Worm (Caenorhabditis elegans) whole organism, L2 larva: ENCODE results near the gene epic-3.

Source experiments
- C34F6.9 ChIP-seq: fragments of 150-350 bp; optimal IDR thresholded peaks from 2 replicates; lab custom pipeline; 2014; ENCODE audit warnings: missing biosample characterization, missing genetic modification characterization
- F13H6.1 ChIP-seq: sonication (generic microtip); optimal IDR thresholded peaks from 2 replicates; lab custom pipeline; 2016; ENCODE audit warnings: missing genetic modification characterization, missing compliant biosample characterization
- R02D3.7 ChIP-seq: fragments of 150-350 bp; optimal IDR thresholded peaks from 2 replicates; lab custom pipeline; 2014; ENCODE audit warnings: missing biosample characterization, missing genetic modification characterization
- Y55F3AM.14 ChIP-seq: fragments of 200-800 bp; sonication (Bioruptor generic); optimal IDR thresholded peaks from 2 replicates; lab custom pipeline; 2018; ENCODE audit warnings: mild to moderate bottlenecking, missing genetic modification characterization, missing compliant biosample characterization
- ZK546.5 ChIP-seq: sonication (generic microtip); optimal IDR thresholded peaks from 2 replicates; lab custom pipeline; 2017; ENCODE audit warnings: missing biosample characterization, missing genetic modification characterization
- alr-1 ChIP-seq: fragments of 150-350 bp; optimal IDR thresholded peaks from 2 replicates; lab custom pipeline; 2014; ENCODE audit warnings: missing biosample characterization, missing genetic modification characterization
- aly-2 ChIP-seq: fragments of 150-350 bp; optimal IDR thresholded peaks from 2 replicates; lab custom pipeline; 2014; ENCODE audit warnings: missing biosample characterization, missing genetic modification characterization
- ama-1 ChIP-seq: fragments of 150-350 bp; optimal IDR thresholded peaks from 2 replicates; lab custom pipeline; 2018; ENCODE audit warnings: inconsistent platforms
- blmp-1 ChIP-seq: sonication (generic microtip); optimal IDR thresholded peaks from 2 replicates; lab custom pipeline; 2017; ENCODE audit warnings: missing genetic modification characterization, mild to moderate bottlenecking, missing compliant biosample characterization, antibody characterized with exemption, moderate library complexity; ENCODE audit not compliant: insufficient read depth
- ceh-16 ChIP-seq: fragments of 150-350 bp; optimal IDR thresholded peaks from 2 replicates; lab custom pipeline; 2014; ENCODE audit warnings: missing biosample characterization, missing genetic modification characterization
- ceh-82 ChIP-seq: fragments of 150-350 bp; optimal IDR thresholded peaks from 2 replicates; lab custom pipeline; 2014; ENCODE audit warnings: missing biosample characterization, missing genetic modification characterization
- crh-2 ChIP-seq: sonication (generic microtip); optimal IDR thresholded peaks from 2 replicates; lab custom pipeline; 2017; ENCODE audit warnings: missing biosample characterization, missing genetic modification characterization
- dmd-4 ChIP-seq: sonication (generic microtip); optimal IDR thresholded peaks from 2 replicates; lab custom pipeline; 2017; ENCODE audit warnings: missing biosample characterization, missing genetic modification characterization
- egl-27 ChIP-seq: sonication (generic microtip); optimal IDR thresholded peaks from 3 replicates; lab custom pipeline; 2017; ENCODE audit warnings: missing biosample characterization, missing genetic modification reagents, missing genetic modification characterization
- elt-1 ChIP-seq: fragments of 150-350 bp; optimal IDR thresholded peaks from 2 replicates; lab custom pipeline; 2014; ENCODE audit warnings: missing biosample characterization, missing genetic modification characterization
- elt-3 ChIP-seq: sonication (generic microtip); optimal IDR thresholded peaks from 2 replicates; lab custom pipeline; 2017; ENCODE audit warnings: missing biosample characterization, missing genetic modification characterization
- fos-1 ChIP-seq: fragments of 150-350 bp; optimal IDR thresholded peaks from 2 replicates; lab custom pipeline; 2014; ENCODE audit warnings: missing biosample characterization, missing genetic modification characterization
- gmeb-1 ChIP-seq: fragments of 150-350 bp; optimal IDR thresholded peaks from 2 replicates; lab custom pipeline; 2014; ENCODE audit warnings: missing biosample characterization, missing genetic modification characterization
- lin-11 ChIP-seq: fragments of 150-350 bp; sonication (generic microtip); optimal IDR thresholded peaks from 2 replicates; lab custom pipeline; 2014; ENCODE audit warnings: missing biosample characterization, missing genetic modification characterization, inconsistent platforms, mixed read lengths
- lin-13 ChIP-seq: fragments of 150-350 bp; optimal IDR thresholded peaks from 2 replicates; lab custom pipeline; 2014; ENCODE audit warnings: missing biosample characterization, missing genetic modification reagents, missing genetic modification characterization
- lin-39 ChIP-seq: fragments of 150-350 bp; optimal IDR thresholded peaks from 2 replicates; lab custom pipeline; 2014; ENCODE audit warnings: missing biosample characterization, missing genetic modification reagents, missing genetic modification characterization
- lsy-2 ChIP-seq, 2 experiments: fragments of 150-350 bp in 1 of 2; sonication (generic microtip) in 1 of 2; optimal IDR thresholded peaks; 2 replicates each; lab custom pipeline; 2014 to 2017; ENCODE audit warnings: missing biosample characterization in 2 of 2, missing genetic modification characterization in 2 of 2
- mab-5 ChIP-seq: fragments of 150-350 bp; optimal IDR thresholded peaks from 2 replicates; lab custom pipeline; 2014; ENCODE audit warnings: missing biosample characterization, missing genetic modification characterization
- mbf-1 ChIP-seq: sonication (generic microtip); optimal IDR thresholded peaks from 2 replicates; lab custom pipeline; 2017; ENCODE audit warnings: missing biosample characterization, missing genetic modification characterization
- mdl-1 ChIP-seq, 2 experiments: fragments of 150-350 bp in 1 of 2; sonication (generic microtip) in 1 of 2; optimal IDR thresholded peaks; 2 replicates each; lab custom pipeline; 2017; ENCODE audit warnings: missing biosample characterization in 2 of 2, missing genetic modification characterization in 2 of 2
- nhr-10 ChIP-seq: sonication (generic microtip); optimal IDR thresholded peaks from 2 replicates; lab custom pipeline; 2017; ENCODE audit warnings: missing biosample characterization, missing genetic modification characterization
- nhr-11 ChIP-seq: fragments of 150-350 bp; optimal IDR thresholded peaks from 2 replicates; lab custom pipeline; 2014; ENCODE audit warnings: missing biosample characterization, missing genetic modification characterization
- nhr-12 ChIP-seq: fragments of 150-350 bp; optimal IDR thresholded peaks from 2 replicates; lab custom pipeline; 2014; ENCODE audit warnings: missing biosample characterization, missing genetic modification characterization
- nhr-129 ChIP-seq: fragments of 150-350 bp; optimal IDR thresholded peaks from 2 replicates; lab custom pipeline; 2014; ENCODE audit warnings: missing biosample characterization, missing genetic modification characterization
- nhr-21 ChIP-seq: fragments of 150-350 bp; optimal IDR thresholded peaks from 2 replicates; lab custom pipeline; 2014; ENCODE audit warnings: missing biosample characterization, missing genetic modification characterization
- nhr-23 ChIP-seq: fragments of 150-350 bp; optimal IDR thresholded peaks from 2 replicates; lab custom pipeline; 2014; ENCODE audit warnings: missing biosample characterization, missing genetic modification reagents, missing genetic modification characterization
- nhr-237 ChIP-seq: fragments of 150-350 bp; optimal IDR thresholded peaks from 2 replicates; lab custom pipeline; 2014; ENCODE audit warnings: missing biosample characterization, missing genetic modification characterization
- nhr-25 ChIP-seq: fragments of 150-350 bp; sonication (generic microtip); optimal IDR thresholded peaks from 3 replicates; lab custom pipeline; 2014; ENCODE audit warnings: missing biosample characterization, missing genetic modification characterization
- nhr-6 ChIP-seq: fragments of 150-350 bp; optimal IDR thresholded peaks from 2 replicates; lab custom pipeline; 2014; ENCODE audit warnings: missing biosample characterization, missing genetic modification characterization
- nhr-77 ChIP-seq: fragments of 150-350 bp; optimal IDR thresholded peaks from 2 replicates; lab custom pipeline; 2014; ENCODE audit warnings: missing biosample characterization, missing genetic modification characterization
- peb-1 ChIP-seq: fragments of 150-350 bp; optimal IDR thresholded peaks from 2 replicates; lab custom pipeline; 2014; ENCODE audit warnings: missing biosample characterization, missing genetic modification characterization
- sem-4 ChIP-seq: fragments of 150-350 bp; optimal IDR thresholded peaks from 2 replicates; lab custom pipeline; 2014; ENCODE audit warnings: missing biosample characterization, missing genetic modification reagents, missing genetic modification characterization
- skn-1 ChIP-seq: sonication (generic microtip); optimal IDR thresholded peaks from 2 replicates; lab custom pipeline; 2017; ENCODE audit warnings: missing biosample characterization, missing genetic modification characterization
- sma-3 ChIP-seq: sonication (generic microtip); optimal IDR thresholded peaks from 2 replicates; lab custom pipeline; 2016; ENCODE audit warnings: missing genetic modification reagents, missing genetic modification characterization, missing compliant biosample characterization
- sma-9 ChIP-seq, 2 experiments: fragments of 150-350 bp in 1 of 2; sonication (generic microtip) in 1 of 2; optimal IDR thresholded peaks; 2 replicates each; lab custom pipeline; 2014 to 2016; ENCODE audit warnings: missing genetic modification characterization in 2 of 2, mild to moderate bottlenecking in 1 of 2, missing biosample characterization in 1 of 2, missing compliant biosample characterization in 1 of 2, missing genetic modification reagents in 1 of 2, moderate library complexity in 1 of 2
- snpc-4 ChIP-seq: fragments of 150-350 bp; optimal IDR thresholded peaks from 2 replicates; lab custom pipeline; 2014; ENCODE audit warnings: missing biosample characterization, missing genetic modification characterization
- unc-39 ChIP-seq: fragments of 150-350 bp; optimal IDR thresholded peaks from 2 replicates; lab custom pipeline; 2014; ENCODE audit warnings: missing biosample characterization, missing genetic modification characterization
- unc-55 ChIP-seq: fragments of 150-350 bp; sonication (generic microtip); optimal IDR thresholded peaks from 3 replicates; lab custom pipeline; 2014; ENCODE audit warnings: missing biosample characterization, missing genetic modification reagents, missing genetic modification characterization
- unc-62 ChIP-seq: fragments of 150-350 bp; optimal IDR thresholded peaks from 2 replicates; lab custom pipeline; 2014; ENCODE audit warnings: missing biosample characterization, missing genetic modification reagents, missing genetic modification characterization
- zag-1 ChIP-seq: fragments of 150-350 bp; optimal IDR thresholded peaks from 2 replicates; lab custom pipeline; 2014; ENCODE audit warnings: missing biosample characterization, missing genetic modification characterization
- ztf-1 ChIP-seq: fragments of 200-800 bp; sonication (Bioruptor generic); conservative IDR thresholded peaks from 2 replicates; pipeline ENCODE4 v1.3.6; 2022; ENCODE audit warnings: missing genetic modification characterization, missing compliant biosample characterization
- ztf-11 ChIP-seq: sonication (generic microtip); optimal IDR thresholded peaks from 2 replicates; lab custom pipeline; 2017; ENCODE audit warnings: missing biosample characterization, missing genetic modification characterization
- ztf-4 ChIP-seq: fragments of 150-350 bp; optimal IDR thresholded peaks from 2 replicates; lab custom pipeline; 2014; ENCODE audit warnings: missing biosample characterization, missing genetic modification characterization

epic-3 gene

DNA sequence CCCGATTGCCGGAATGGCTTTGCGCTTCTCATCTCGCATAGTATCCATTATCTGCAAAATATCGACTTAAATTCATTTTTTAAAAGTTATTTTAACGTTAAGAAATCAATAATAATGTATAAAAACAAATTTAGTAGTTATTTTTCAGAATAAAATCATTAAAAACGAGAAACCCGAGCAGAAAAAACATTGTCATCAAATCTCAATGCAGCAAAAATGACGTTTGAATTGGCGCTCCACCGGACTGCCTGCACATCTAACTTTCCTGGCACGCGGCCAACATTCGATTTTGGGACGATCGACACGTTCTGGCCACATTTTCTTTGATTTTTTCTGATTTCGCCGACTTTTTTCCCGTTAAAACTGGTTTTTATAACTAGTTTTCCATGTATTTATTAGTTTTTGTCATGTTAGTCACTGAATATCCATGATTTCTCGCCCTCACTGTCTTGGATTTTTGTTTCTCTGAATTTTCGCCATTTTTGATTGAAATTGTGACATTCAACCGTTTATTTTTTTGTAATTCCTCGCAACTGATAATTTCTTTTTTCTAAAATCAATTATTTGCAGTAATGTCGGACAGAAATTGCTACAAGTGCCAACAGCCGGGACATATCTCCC is 14.4 kb downstream of the epic-3 start, which contains the start of the genes pbs-1 and K08D12.3:
Gene pbs-1, minus strand, starts transcription at position 51 of the 621 bp plus-strand sequence.
Gene K08D12.3, plus strand, starts transcription at position 571 of the 621 bp plus-strand sequence.
- TF ChIP-seq Y55F3AM.14 (GFP tag; lab: Kevin White, UChicago) (peak; percentile 19), elt-3 (no peak), skn-1 (tag; lab: Kevin White, UChicago) (peak; percentile 79), ztf-11 (tag; lab: Kevin White, UChicago) (no peak), ceh-82 (tag; lab: Kevin White, UChicago) (peak; percentile 40), lin-39 (tag; lab: Kevin White, UChicago) (no peak), mbf-1 (tag; lab: Kevin White, UChicago) (no peak), nhr-6 (tag; lab: Kevin White, UChicago) (peak; percentile 45), ZK546.5 (peak; percentile 96), dmd-4 (tag; lab: Kevin White, UChicago) (no peak), snpc-4 (tag; lab: Kevin White, UChicago) (peak; percentile 31), lin-11 (tag; lab: Kevin White, UChicago) (peak; percentile 64), nhr-11 (tag; lab: Kevin White, UChicago) (no peak), nhr-21 (peak; percentile 81), nhr-77 (no peak), mab-5 (peak; percentile 63), egl-27 (no peak), sma-3 (GFP tag; lab: Kevin White, UChicago) (peak; percentile 81), C34F6.9 (tag; lab: Kevin White, UChicago) (peak; percentile 88), unc-55 (GFP tag; lab: Kevin White, UChicago) (peak; percentile 93), crh-2 (tag; lab: Kevin White, UChicago) (peak; percentile 87), aly-2 (tag; lab: Kevin White, UChicago) (no peak), gmeb-1 (tag; lab: Kevin White, UChicago) (peak; percentile 95), alr-1 (tag; lab: Kevin White, UChicago) (no peak), zag-1 (tag; lab: Kevin White, UChicago) (no peak), unc-39 (no peak), F13H6.1 (tag; lab: Kevin White, UChicago) (peak; percentile 82), lsy-2 (tag; optimal IDR thresholded peaks at IDR 0.05; lab: Kevin White, UChicago) (peak; percentile 71 to 92), ztf-1 (GFP tag; lab: Robert Waterston, UW) (no peak), sma-9 (GFP tag; optimal IDR thresholded peaks at IDR 0.05; lab: Kevin White, UChicago) (peak; percentile 50), sma-9 (tag; optimal IDR thresholded peaks at IDR 0.05; lab: Kevin White, UChicago) (no peak), ztf-4 (tag; lab: Kevin White, UChicago) (peak; percentile 51), mdl-1 (tag; optimal IDR thresholded peaks at IDR 0.05; lab: Kevin White, UChicago) (peak in 1 of 2 experiments; percentile 9), unc-62 (no peak), nhr-23 (tag; lab: Kevin White, UChicago) (no peak), ceh-16 (tag; lab: Kevin White, UChicago) (peak; percentile 55), peb-1 (tag; lab: Kevin White, UChicago) (no peak), nhr-237 (tag; lab: Kevin White, UChicago) (no peak), elt-1 (tag; lab: Kevin White, UChicago) (no peak), nhr-25 (tag; lab: Kevin White, UChicago) (peak; percentile 84), ama-1 (lab: Kevin White, UChicago) (peak; percentile 72), lin-13 (GFP tag; lab: Kevin White, UChicago) (peak; percentile 90), nhr-10 (tag; lab: Kevin White, UChicago) (no peak), R02D3.7 (tag; lab: Kevin White, UChicago) (no peak), nhr-12 (no peak), blmp-1 (tag; lab: Kevin White, UChicago) (peak; percentile 12), sem-4 (tag; lab: Kevin White, UChicago) (peak; percentile 69), nhr-129 (tag; lab: Kevin White, UChicago) (peak; percentile 70), fos-1 (tag; lab: Kevin White, UChicago) (peak; percentile 27)
